Worm (Caenorhabditis elegans) whole organism, L1 larva: ENCODE results near the gene C02E7.6.
A peak's percentile ranks its signal among the peaks of the same experiment; 100 is the strongest.

Experiments
- C16A3.4 ChIP-seq: fragments of 150-350 bp; optimal IDR thresholded peaks from 2 replicates; lab custom pipeline; 2014; ENCODE audit warnings: missing biosample characterization, missing genetic modification characterization
- C34B4.2 ChIP-seq: sonication (generic microtip); optimal IDR thresholded peaks from 2 replicates; lab custom pipeline; 2017; ENCODE audit warnings: mild to moderate bottlenecking, missing genetic modification characterization, missing compliant biosample characterization
- Y116A8C.19 ChIP-seq: sonication (generic microtip); optimal IDR thresholded peaks from 2 replicates; lab custom pipeline; 2016; ENCODE audit warnings: missing compliant biosample characterization, missing genetic modification characterization, borderline replicate concordance
- aha-1 ChIP-seq: fragments of 150-350 bp; optimal IDR thresholded peaks from 2 replicates; lab custom pipeline; 2014; ENCODE audit warnings: missing biosample characterization, missing genetic modification characterization
- blmp-1 ChIP-seq: fragments of 150-350 bp; optimal IDR thresholded peaks from 2 replicates; lab custom pipeline; 2014; ENCODE audit warnings: missing biosample characterization, missing genetic modification characterization
- ceh-82 ChIP-seq, 3 experiments: fragments of 150-350 bp in 1 of 3; sonication (generic microtip) in 2 of 3; optimal IDR thresholded peaks; 2 replicates each; lab custom pipeline; 2014 to 2017; ENCODE audit warnings: missing biosample characterization in 3 of 3, missing genetic modification characterization in 3 of 3
- ceh-88 ChIP-seq: fragments of 200-800 bp; sonication (Bioruptor generic); IDR thresholded peaks from 2 replicates; pipeline ENCODE4 v1.3.6; 2022; ENCODE audit warnings: missing genetic modification characterization, missing compliant biosample characterization
- ceh-90 ChIP-seq: sonication (generic microtip); optimal IDR thresholded peaks from 2 replicates; lab custom pipeline; 2016; ENCODE audit warnings: missing genetic modification characterization, missing compliant biosample characterization
- ces-1 ChIP-seq: fragments of 150-350 bp; optimal IDR thresholded peaks from 2 replicates; lab custom pipeline; 2014; ENCODE audit warnings: missing biosample characterization, missing genetic modification reagents, missing genetic modification characterization
- efl-1 ChIP-seq, 4 experiments: fragments of 150-350 bp; optimal IDR thresholded peaks in 3 of 4; peaks in 1 of 4; 1 replicate in 1 of 4; 2 replicates in 3 of 4; lab custom pipeline; 2014; ENCODE audit warnings: missing biosample characterization in 2 of 4, missing genetic modification characterization in 2 of 4, missing genetic modification reagents in 2 of 4
- elt-2 ChIP-seq: sonication (generic microtip); optimal IDR thresholded peaks from 2 replicates; lab custom pipeline; 2016; ENCODE audit warnings: missing genetic modification characterization, mild to moderate bottlenecking, inconsistent platforms, missing compliant biosample characterization, missing genetic modification reagents
- elt-3 ChIP-seq, 6 experiments: fragments of 150-350 bp in 1 of 6; sonication (generic microtip); optimal IDR thresholded peaks; 2 replicates each; lab custom pipeline; 2017 to 2018; ENCODE audit warnings: missing biosample characterization in 6 of 6, missing genetic modification characterization in 6 of 6, inconsistent platforms in 1 of 6
- ets-5 ChIP-seq: fragments of 200-800 bp; sonication (Bioruptor generic); IDR thresholded peaks from 2 replicates; pipeline ENCODE4 v1.3.6; 2022; ENCODE audit warnings: missing genetic modification characterization, missing compliant biosample characterization
- fkh-4 ChIP-seq: sonication (generic microtip); optimal IDR thresholded peaks from 2 replicates; lab custom pipeline; 2016; ENCODE audit warnings: missing compliant biosample characterization, missing genetic modification characterization, borderline replicate concordance
- fos-1 ChIP-seq: fragments of 150-350 bp; optimal IDR thresholded peaks from 2 replicates; lab custom pipeline; 2014; ENCODE audit warnings: missing biosample characterization, missing genetic modification characterization
- grh-1 ChIP-seq: fragments of 200-800 bp; sonication (Bioruptor generic); IDR thresholded peaks from 2 replicates; pipeline ENCODE4 v1.3.6; 2022; ENCODE audit warnings: missing genetic modification reagents, missing genetic modification characterization, missing compliant biosample characterization
- hlh-17 ChIP-seq: fragments of 200-800 bp; sonication (Bioruptor generic); optimal IDR thresholded peaks from 2 replicates; lab custom pipeline; 2018; ENCODE audit warnings: missing genetic modification characterization, mild to moderate bottlenecking, missing compliant biosample characterization, moderate library complexity, borderline replicate concordance
- hpl-2 ChIP-seq: fragments of 150-350 bp; optimal IDR thresholded peaks from 2 replicates; lab custom pipeline; 2014; ENCODE audit warnings: missing biosample characterization, missing genetic modification reagents, missing genetic modification characterization
- irx-1 ChIP-seq: sonication (generic microtip); optimal IDR thresholded peaks from 2 replicates; lab custom pipeline; 2016; ENCODE audit warnings: missing genetic modification characterization, missing compliant biosample characterization
- lin-14 ChIP-seq: fragments of 200-800 bp; sonication (Bioruptor generic); optimal IDR thresholded peaks from 2 replicates; lab custom pipeline; 2018; ENCODE audit warnings: mild to moderate bottlenecking, missing genetic modification characterization, moderate library complexity, missing compliant biosample characterization
- mef-2 ChIP-seq: fragments of 150-350 bp; optimal IDR thresholded peaks from 2 replicates; lab custom pipeline; 2014; ENCODE audit warnings: missing biosample characterization, missing genetic modification characterization
- mep-1 ChIP-seq: fragments of 150-350 bp; optimal IDR thresholded peaks from 2 replicates; lab custom pipeline; 2014; ENCODE audit warnings: missing biosample characterization, missing genetic modification characterization
- nhr-11 ChIP-seq: fragments of 150-350 bp; optimal IDR thresholded peaks from 2 replicates; lab custom pipeline; 2014; ENCODE audit warnings: missing biosample characterization, missing genetic modification characterization
- nhr-12 ChIP-seq: sonication (generic microtip); optimal IDR thresholded peaks from 2 replicates; lab custom pipeline; 2017; ENCODE audit warnings: missing biosample characterization, missing genetic modification characterization
- nhr-19 ChIP-seq: fragments of 200-800 bp; sonication (Bioruptor generic); conservative IDR thresholded peaks from 2 replicates; pipeline ENCODE4 v1.3.6; 2022; ENCODE audit warnings: missing genetic modification characterization, missing compliant biosample characterization
- nhr-20 ChIP-seq: sonication (generic microtip); optimal IDR thresholded peaks from 2 replicates; lab custom pipeline; 2016; ENCODE audit warnings: mild to moderate bottlenecking, missing genetic modification characterization, missing compliant biosample characterization
- nhr-71 ChIP-seq: sonication (generic microtip); optimal IDR thresholded peaks from 2 replicates; lab custom pipeline; 2016; ENCODE audit warnings: mild to moderate bottlenecking, missing genetic modification characterization, moderate library complexity, missing compliant biosample characterization
- nhr-84 ChIP-seq: sonication (generic microtip); optimal IDR thresholded peaks from 2 replicates; lab custom pipeline; 2017; ENCODE audit warnings: missing biosample characterization, missing genetic modification characterization
- nhr-85 ChIP-seq: sonication (generic microtip); peaks from one replicate; lab custom pipeline; 2016; ENCODE audit warnings: missing genetic modification characterization, inconsistent platforms, missing compliant biosample characterization
- nhr-90 ChIP-seq: sonication (generic microtip); optimal IDR thresholded peaks from 2 replicates; lab custom pipeline; 2016; ENCODE audit warnings: mild to moderate bottlenecking, missing genetic modification characterization, missing compliant biosample characterization; ENCODE audit not compliant: poor library complexity
- pax-3 ChIP-seq: fragments of 200-800 bp; sonication (Bioruptor generic); optimal IDR thresholded peaks from 2 replicates; lab custom pipeline; 2018; ENCODE audit warnings: mild to moderate bottlenecking, missing genetic modification characterization, moderate library complexity, missing compliant biosample characterization
- rnt-1 ChIP-seq: sonication (generic microtip); optimal IDR thresholded peaks from 2 replicates; lab custom pipeline; 2016; ENCODE audit warnings: mild to moderate bottlenecking, missing genetic modification characterization, moderate library complexity, missing compliant biosample characterization
- skn-1 ChIP-seq: fragments of 150-350 bp; optimal IDR thresholded peaks from 2 replicates; lab custom pipeline; 2014; ENCODE audit warnings: missing biosample characterization, missing genetic modification characterization
- snpc-4 ChIP-seq: fragments of 150-350 bp; optimal IDR thresholded peaks from 2 replicates; lab custom pipeline; 2014; ENCODE audit warnings: missing biosample characterization, missing genetic modification characterization
- sox-4 ChIP-seq: sonication (generic microtip); optimal IDR thresholded peaks from 2 replicates; lab custom pipeline; 2016; ENCODE audit warnings: missing genetic modification characterization, missing compliant biosample characterization
- sptf-1 ChIP-seq: fragments of 150-350 bp; optimal IDR thresholded peaks from 2 replicates; lab custom pipeline; 2014; ENCODE audit warnings: missing biosample characterization, missing genetic modification characterization
- sup-37 ChIP-seq: fragments of 200-800 bp; sonication (Bioruptor generic); optimal IDR thresholded peaks from 2 replicates; lab custom pipeline; 2018; ENCODE audit warnings: mild to moderate bottlenecking, missing genetic modification characterization, missing compliant biosample characterization
- tbx-2 ChIP-seq: sonication (generic microtip); optimal IDR thresholded peaks from 2 replicates; lab custom pipeline; 2016; ENCODE audit warnings: missing genetic modification characterization, missing compliant biosample characterization
- tlp-1 ChIP-seq: fragments of 150-350 bp; optimal IDR thresholded peaks from 2 replicates; lab custom pipeline; 2014; ENCODE audit warnings: missing biosample characterization, missing genetic modification characterization
- unc-130 ChIP-seq: fragments of 150-350 bp; optimal IDR thresholded peaks from 2 replicates; lab custom pipeline; 2017; ENCODE audit warnings: missing biosample characterization, missing genetic modification characterization, inconsistent platforms
- unc-62 ChIP-seq: fragments of 150-350 bp; optimal IDR thresholded peaks from 2 replicates; lab custom pipeline; 2014; ENCODE audit warnings: missing biosample characterization, missing genetic modification reagents, missing genetic modification characterization
- unc-86 ChIP-seq: sonication (generic microtip); optimal IDR thresholded peaks from 2 replicates; lab custom pipeline; 2016; ENCODE audit warnings: missing genetic modification characterization, missing compliant biosample characterization
- zag-1 ChIP-seq: fragments of 150-350 bp; optimal IDR thresholded peaks from 2 replicates; lab custom pipeline; 2014; ENCODE audit warnings: missing biosample characterization, missing genetic modification characterization
- zip-4 ChIP-seq: fragments of 200-800 bp; sonication (Bioruptor generic); optimal IDR thresholded peaks from 2 replicates; lab custom pipeline; 2018; ENCODE audit warnings: mild to moderate bottlenecking, missing genetic modification characterization, moderate library complexity, missing compliant biosample characterization
- ztf-11 ChIP-seq, 2 experiments: sonication (generic microtip); optimal IDR thresholded peaks; 2 replicates each; lab custom pipeline; 2016 to 2017; ENCODE audit warnings: missing genetic modification characterization in 2 of 2, missing biosample characterization in 1 of 2, missing compliant biosample characterization in 1 of 2
- ztf-4 ChIP-seq: fragments of 150-350 bp; optimal IDR thresholded peaks from 2 replicates; lab custom pipeline; 2014; ENCODE audit warnings: missing biosample characterization, missing genetic modification characterization

C02E7.6 gene

ce11 chrV:4908591-4908990, 10.4 kb upstream of the C02E7.6 start, which contains the start of gene ugt-13 (continued):
- TF ChIP-seq zip-4 (GFP tag; lab: Kevin White, UChicago): no peak
- TF ChIP-seq lin-14 (GFP tag; lab: Kevin White, UChicago): peak; percentile 41
- TF ChIP-seq ztf-4 (tag; lab: Kevin White, UChicago): no peak
- TF ChIP-seq unc-86 (tag; lab: Kevin White, UChicago): no peak
- TF ChIP-seq blmp-1: no peak
- no peak for TF ChIP-seq nhr-84 (tag; lab: Kevin White, UChicago)
- TF ChIP-seq nhr-20 (tag; lab: Kevin White, UChicago): peak; percentile 86
- TF ChIP-seq nhr-19: no peak
- TF ChIP-seq nhr-12: no peak
- TF ChIP-seq sptf-1: no peak
- no peak for TF ChIP-seq nhr-11 (tag; lab: Kevin White, UChicago)
- no peak for TF ChIP-seq irx-1
- no peak for TF ChIP-seq mef-2 (tag; lab: Kevin White, UChicago)
- no peak for TF ChIP-seq hpl-2 (GFP tag; lab: Kevin White, UChicago)
- TF ChIP-seq elt-2 (tag; lab: Kevin White, UChicago): no peak
- TF ChIP-seq ets-5 (GFP tag; lab: Robert Waterston, UW): no peak
- peak; percentile 66 for TF ChIP-seq nhr-71 (tag; lab: Kevin White, UChicago)
- TF ChIP-seq tlp-1 (tag; lab: Kevin White, UChicago): no peak
- TF ChIP-seq unc-130: no peak
- TF ChIP-seq rnt-1 (tag; lab: Kevin White, UChicago): no peak
- no peak for TF ChIP-seq Y116A8C.19 (tag; lab: Kevin White, UChicago)
- no peak for TF ChIP-seq C34B4.2 (tag; lab: Kevin White, UChicago)
- TF ChIP-seq C16A3.4: no peak
- TF ChIP-seq ceh-82 (tag; optimal IDR thresholded peaks at IDR 0.05; lab: Kevin White, UChicago): no peak
- TF ChIP-seq sup-37 (GFP tag; lab: Kevin White, UChicago): no peak
- peak; percentile 35 for TF ChIP-seq nhr-90 (tag; lab: Kevin White, UChicago)
- no peak for TF ChIP-seq aha-1 (tag; lab: Kevin White, UChicago)
- peak; percentile 52 for TF ChIP-seq skn-1
- TF ChIP-seq ceh-88 (GFP tag; lab: Robert Waterston, UW): no peak
- no peak for TF ChIP-seq sox-4 (tag; lab: Kevin White, UChicago)
- TF ChIP-seq snpc-4 (tag; lab: Kevin White, UChicago): no peak
- TF ChIP-seq hlh-17 (GFP tag; lab: Kevin White, UChicago): no peak

- TF ChIP-seq ztf-4 (tag; lab: Kevin White, UChicago) (peak; percentile 10), blmp-1 (peak; percentile 10), ces-1 (no peak), nhr-12 (no peak)
- TF ChIP-seq, all 84 proteins: peak for 2
Observed at ce11 chrV:4912313-4912712, 6.7 kb upstream of the C02E7.6 start, which contains the start of gene H23N18.5. Gene H23N18.5, minus strand, starts transcription at chrV:4912381.

DNA sequence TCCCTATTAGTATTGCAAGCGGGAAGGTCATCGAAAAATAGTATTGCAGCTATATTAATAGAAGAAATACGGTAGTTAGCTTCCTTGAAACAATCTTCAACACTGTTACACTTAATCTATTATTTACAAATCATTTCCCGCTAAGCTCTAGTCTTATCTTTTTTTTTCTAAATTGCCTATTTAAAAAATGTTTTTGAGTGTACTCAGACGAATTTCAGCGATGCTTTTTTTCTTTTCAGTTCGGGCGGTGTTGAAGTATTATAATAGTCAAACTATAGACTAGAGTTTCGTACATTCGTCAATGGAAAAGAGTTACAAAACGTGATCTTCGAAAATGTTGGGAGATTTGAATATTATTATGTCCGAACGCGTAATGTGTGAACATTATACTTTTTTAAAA, 5.2 kb upstream of the C02E7.6 start:
- TF ChIP-seq fos-1 (tag; lab: Kevin White, UChicago): no peak
- TF ChIP-seq unc-86 (tag; lab: Kevin White, UChicago): no peak
- TF ChIP-seq efl-1 (optimal IDR thresholded peaks at IDR 0.05; lab: Kevin White, UChicago): no peak
- no peak for TF ChIP-seq efl-1 (GFP tag; optimal IDR thresholded peaks at IDR 0.05 in 1 of 2; lab: Kevin White, UChicago)
- no peak for TF ChIP-seq unc-130
- TF ChIP-seq elt-3 (tag; optimal IDR thresholded peaks at IDR 0.05; lab: Kevin White, UChicago): no peak
- no peak for TF ChIP-seq ztf-4 (tag; lab: Kevin White, UChicago)
- no peak for TF ChIP-seq pax-3
- no peak for TF ChIP-seq C34B4.2 (tag; lab: Kevin White, UChicago)
- no peak for TF ChIP-seq grh-1 (GFP tag; lab: Robert Waterston, UW)
- TF ChIP-seq ceh-90 (tag; lab: Kevin White, UChicago): no peak
- TF ChIP-seq tlp-1 (tag; lab: Kevin White, UChicago): no peak
- no peak for TF ChIP-seq unc-62 (GFP tag; lab: Kevin White, UChicago)
- no peak for TF ChIP-seq ztf-11 (tag; optimal IDR thresholded peaks at IDR 0.05; lab: Kevin White, UChicago)
- no peak for TF ChIP-seq nhr-85 (tag; lab: Kevin White, UChicago)
- no peak for TF ChIP-seq tbx-2 (tag; lab: Kevin White, UChicago)
- no peak for TF ChIP-seq mep-1 (tag; lab: Kevin White, UChicago)
- no peak for TF ChIP-seq zag-1 (tag; lab: Kevin White, UChicago)
- TF ChIP-seq fkh-4 (tag; lab: Kevin White, UChicago): no peak
- TF ChIP-seq, all 84 proteins: peak for 0
